Fruit fly (Drosophila melanogaster): ENCODE data around the gene Mcm2.

Gene Mcm2

DNA sequence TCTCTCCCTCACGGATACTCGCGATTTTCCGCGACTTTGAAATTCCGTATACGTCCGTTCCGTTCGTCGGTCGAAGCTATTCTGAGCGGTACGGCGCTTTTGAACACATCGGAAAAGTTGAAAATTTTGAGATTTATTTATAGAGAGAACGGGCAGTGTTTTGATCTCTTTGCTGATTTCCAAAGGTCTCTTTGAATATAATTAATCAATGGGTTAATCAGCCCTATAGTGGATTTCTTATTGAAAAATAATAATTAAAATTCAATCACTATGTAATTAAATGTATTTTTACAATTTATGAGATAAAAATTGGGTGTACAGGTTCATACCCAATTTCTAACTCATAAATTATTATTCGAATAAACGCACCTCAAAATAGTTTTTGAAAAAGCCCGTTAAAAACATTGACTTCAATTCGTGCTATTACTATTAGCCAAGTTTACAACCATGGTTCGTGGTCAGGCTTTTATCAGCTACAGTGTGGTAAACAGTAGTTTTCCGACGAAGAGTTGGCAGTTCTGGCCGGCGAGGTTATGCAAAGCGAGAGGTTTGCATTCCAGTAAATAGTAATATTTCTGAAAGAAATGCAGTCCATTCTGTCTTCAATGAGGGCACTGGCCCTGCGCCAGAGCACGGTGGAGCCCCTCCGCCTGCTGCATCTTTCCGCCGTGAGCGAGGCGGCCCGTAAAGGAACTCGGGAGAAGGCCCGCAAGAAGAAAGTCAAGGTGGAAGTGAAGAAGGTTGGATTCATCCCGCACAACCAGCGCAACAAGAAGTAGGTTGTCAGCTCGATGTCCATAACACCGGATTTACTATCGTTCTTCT lies 36.4 kb downstream of the Mcm2 start, which contains the start of the genes CG9626 and mRpL1 (continued):
- TF ChIP-seq ewg (GFP tag; optimal IDR thresholded peaks at IDR 0.05) (no peak), Antp (GFP tag; optimal IDR thresholded peaks at IDR 0.05) (no peak), CG12659 (GFP tag; optimal IDR thresholded peaks at IDR 0.05) (peak; percentile 52), GATAe (GFP tag; conservative IDR thresholded peaks at IDR 0.05) (peak; percentile 70; the same call in 1 of the 2 replicates), dati (GFP tag; IDR thresholded peaks at IDR 0.05) (no peak), Kr (GFP tag; optimal IDR thresholded peaks at IDR 0.05) (no peak), Blimp-1 (GFP tag; optimal IDR thresholded peaks at IDR 0.05) (no peak), CG4707 (GFP tag; optimal IDR thresholded peaks at IDR 0.05) (no peak), CG10267 (tag; optimal IDR thresholded peaks at IDR 0.05) (peak; percentile 94), CG13624 (GFP tag; optimal IDR thresholded peaks at IDR 0.05) (peak; percentile 42), lilli (GFP tag; optimal IDR thresholded peaks at IDR 0.05) (no peak), esg (GFP tag; conservative IDR thresholded peaks at IDR 0.05) (no peak), chn (GFP tag; optimal IDR thresholded peaks at IDR 0.05) (no peak), dpn (GFP tag; optimal IDR thresholded peaks at IDR 0.05) (peak in 1 of 2 experiments; percentile 43), Nf-YA (GFP tag; IDR thresholded peaks at IDR 0.05) (no peak), CG17802 (tag; optimal IDR thresholded peaks at IDR 0.05) (peak; percentile 7), HLH3B (GFP tag; IDR thresholded peaks at IDR 0.05) (no peak), Doc3 (GFP tag; IDR thresholded peaks at IDR 0.05; ENCODE audit: partially characterized antibody) (no peak), so (GFP tag; IDR thresholded peaks at IDR 0.05) (no peak), B-H1 (GFP tag; IDR thresholded peaks at IDR 0.05) (no peak), Xrp1 (GFP tag; IDR thresholded peaks at IDR 0.05) (no peak), fd96Cb (tag; optimal IDR thresholded peaks at IDR 0.05) (no peak), yki (optimal IDR thresholded peaks at IDR 0.05) (no peak), ab (GFP tag; optimal IDR thresholded peaks at IDR 0.05) (no peak), CG1024 (GFP tag; IDR thresholded peaks at IDR 0.05) (no peak), gcm (GFP tag; optimal IDR thresholded peaks at IDR 0.05) (no peak), nerfin-2 (GFP tag; IDR thresholded peaks at IDR 0.05; ENCODE audit: partially characterized antibody) (0 out of 2 replicates have a peak, but pooled peaks have one; percentile 12), trem (tag; optimal IDR thresholded peaks at IDR 0.05) (peak; percentile 100), CG3847 (GFP tag; IDR thresholded peaks at IDR 0.05) (peak; percentile 43), CG7556 (GFP tag; optimal IDR thresholded peaks at IDR 0.05) (no peak), unpg (GFP tag; optimal IDR thresholded peaks at IDR 0.05) (no peak), Dad (GFP tag; optimal IDR thresholded peaks at IDR 0.05) (peak; percentile 34), usp (GFP tag; optimal IDR thresholded peaks at IDR 0.05) (no peak), Taf1 (GFP tag; IDR thresholded peaks at IDR 0.05) (no peak), croc (GFP tag; conservative IDR thresholded peaks at IDR 0.05) (no peak), kay (GFP tag; optimal IDR thresholded peaks at IDR 0.05) (no peak), ara (GFP tag; IDR thresholded peaks at IDR 0.05) (no peak), Nf-YB (GFP tag; optimal IDR thresholded peaks at IDR 0.05) (no peak), tio (GFP tag; optimal IDR thresholded peaks at IDR 0.05) (no peak), Ada2b (GFP tag; IDR thresholded peaks at IDR 0.05) (no peak), CG9437 (GFP tag; optimal IDR thresholded peaks at IDR 0.05) (no peak), CG2712 (tag; optimal IDR thresholded peaks at IDR 0.05) (no peak), Doc2 (GFP tag; IDR thresholded peaks at IDR 0.05) (no peak), dimm (GFP tag; IDR thresholded peaks at IDR 0.05) (no peak), sc (optimal IDR thresholded peaks at IDR 0.05) (no peak), sc (GFP tag; optimal IDR thresholded peaks at IDR 0.05) (no peak), CG17385 (GFP tag; optimal IDR thresholded peaks at IDR 0.05) (no peak), Pdp1 (GFP tag; optimal IDR thresholded peaks at IDR 0.05) (peak in 1 of 2 experiments; percentile 100), BtbVII (GFP tag; optimal IDR thresholded peaks at IDR 0.05) (no peak), al (GFP tag; IDR thresholded peaks at IDR 0.05) (no peak), cg (GFP tag; optimal IDR thresholded peaks at IDR 0.05) (no peak)

Measured in whole organism, embryonic.